Worm (Caenorhabditis elegans) whole organism, L3 larva: ENCODE results near the gene npp-20.

Source experiments
- daf-12 ChIP-seq: fragments of 150-350 bp; optimal IDR thresholded peaks from 2 replicates; lab custom pipeline; 2014; ENCODE audit warnings: missing biosample characterization, missing genetic modification reagents, missing genetic modification characterization
- fkh-10 ChIP-seq: sonication (generic microtip); optimal IDR thresholded peaks from 2 replicates; lab custom pipeline; 2017; ENCODE audit warnings: missing biosample characterization, missing genetic modification reagents, missing genetic modification characterization
- fos-1 ChIP-seq: fragments of 150-350 bp; optimal IDR thresholded peaks from 2 replicates; lab custom pipeline; 2014; ENCODE audit warnings: missing biosample characterization, missing genetic modification characterization
- nhr-77 ChIP-seq: fragments of 150-350 bp; optimal IDR thresholded peaks from 2 replicates; lab custom pipeline; 2014; ENCODE audit warnings: missing biosample characterization, missing genetic modification characterization
- pqm-1 ChIP-seq: fragments of 150-350 bp; optimal IDR thresholded peaks from 2 replicates; lab custom pipeline; 2017; ENCODE audit warnings: missing biosample characterization, missing genetic modification characterization, inconsistent platforms

DNA sequence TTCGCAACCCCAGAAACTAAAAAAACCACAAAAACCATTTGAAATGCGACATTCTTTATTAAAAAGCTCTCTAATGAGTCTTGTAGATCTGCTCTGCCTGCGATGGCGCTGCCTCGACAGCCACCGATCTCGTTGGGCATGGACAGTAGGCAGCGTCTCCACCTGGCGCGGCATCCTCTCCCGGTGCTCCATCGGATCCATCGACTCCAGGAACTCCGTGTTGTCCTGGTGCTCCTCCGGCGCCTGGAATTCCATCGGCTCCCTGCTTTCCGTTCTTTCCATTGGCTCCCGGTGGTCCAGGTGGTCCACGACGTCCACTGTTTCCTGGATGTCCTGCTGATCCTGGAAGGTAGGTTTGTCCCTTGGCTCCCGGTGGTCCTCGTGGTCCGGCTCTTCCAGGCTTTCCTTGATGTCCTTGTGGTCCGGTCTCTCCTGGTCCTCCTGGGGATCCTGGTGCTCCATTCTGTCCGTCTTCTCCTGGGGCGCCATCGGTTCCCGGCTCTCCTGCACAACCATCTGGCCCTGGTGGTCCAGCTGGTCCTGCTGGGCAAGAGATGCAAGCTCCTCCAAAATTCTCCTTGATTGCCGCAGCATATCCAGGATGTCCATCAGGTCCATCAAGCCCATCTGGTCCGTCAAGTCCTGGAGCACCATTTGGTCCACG is 35.9 kb downstream of the npp-20 start:
- no peak for TF ChIP-seq fos-1 (tag; lab: Kevin White, UChicago)
- no peak for TF ChIP-seq pqm-1 (tag; lab: Kevin White, UChicago)
- no peak for TF ChIP-seq daf-12 (tag; lab: Kevin White, UChicago)
- no peak for TF ChIP-seq nhr-77 (tag; lab: Kevin White, UChicago)
- no peak for TF ChIP-seq fkh-10 (GFP tag; lab: Kevin White, UChicago)
